Worm (Caenorhabditis elegans) whole organism, midembryonic: ENCODE data around the gene dro-1.

Experiments used
- T22C8.4 ChIP-seq: fragments of 200-800 bp; sonication (Bioruptor generic); IDR thresholded peaks from 2 replicates; pipeline ENCODE4 v1.3.6; 2022; ENCODE audit warnings: missing genetic modification characterization, missing compliant biosample characterization
- cog-1 ChIP-seq: sonication (generic microtip); optimal IDR thresholded peaks from 2 replicates; lab custom pipeline; 2016; ENCODE audit warnings: missing genetic modification characterization, missing compliant biosample characterization
- flt-1 ChIP-seq: fragments of 200-800 bp; sonication (Bioruptor generic); IDR thresholded peaks from 2 replicates; pipeline ENCODE4 v1.3.6; 2022; ENCODE audit warnings: missing genetic modification characterization, missing compliant biosample characterization
- klf-2 ChIP-seq: fragments of 200-800 bp; sonication (Bioruptor generic); conservative IDR thresholded peaks from 2 replicates; pipeline ENCODE4 v1.3.6; 2022; ENCODE audit warnings: missing genetic modification reagents, missing genetic modification characterization, missing compliant biosample characterization
- med-1 ChIP-seq: sonication (generic microtip); optimal IDR thresholded peaks from 2 replicates; lab custom pipeline; 2017; ENCODE audit warnings: missing genetic modification characterization, mild to moderate bottlenecking, missing compliant biosample characterization, antibody characterized with exemption, missing genetic modification reagents; ENCODE audit not compliant: insufficient read depth
- ref-1 ChIP-seq: fragments of 200-800 bp; sonication (Bioruptor generic); conservative IDR thresholded peaks from 2 replicates; pipeline ENCODE4 v1.3.6; 2022; ENCODE audit warnings: missing genetic modification reagents, missing genetic modification characterization, missing compliant biosample characterization
- tab-1 ChIP-seq: fragments of 200-800 bp; sonication (Bioruptor generic); IDR thresholded peaks from 2 replicates; pipeline ENCODE4 v1.3.6; 2022; ENCODE audit warnings: missing genetic modification characterization, missing compliant biosample characterization
- ztf-23 ChIP-seq: fragments of 200-800 bp; sonication (Bioruptor generic); IDR thresholded peaks from 2 replicates; pipeline ENCODE4 v1.3.6; 2022; ENCODE audit warnings: missing genetic modification reagents, missing genetic modification characterization, missing compliant biosample characterization
- ztf-29 ChIP-seq: fragments of 200-800 bp; sonication (Bioruptor generic); IDR thresholded peaks from 2 replicates; pipeline ENCODE4 v1.3.6; 2022; ENCODE audit warnings: missing genetic modification reagents, missing genetic modification characterization, missing compliant biosample characterization

dro-1 gene

DNA sequence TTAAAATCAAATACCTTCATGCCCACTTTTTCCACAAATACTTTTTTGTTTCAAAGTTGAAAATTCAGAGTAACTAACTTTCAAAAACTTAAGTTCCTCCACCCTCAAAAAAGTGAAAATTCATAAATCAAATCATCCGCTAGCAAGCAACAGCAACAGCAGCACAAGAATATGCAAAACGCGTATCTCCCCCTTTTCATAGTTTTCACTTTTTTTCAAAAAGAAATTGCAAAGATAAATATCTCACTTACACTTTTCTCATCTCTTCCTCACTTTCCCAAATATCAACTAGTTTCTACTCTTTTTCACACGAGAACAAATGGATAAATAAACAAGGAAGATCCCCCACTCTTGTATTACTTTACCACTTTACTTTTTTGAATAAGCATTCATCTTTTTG lies 39.2 kb downstream of the dro-1 start:
- TF ChIP-seq ztf-29 (GFP tag; lab: Robert Waterston, UW), result no peak
- no peak for TF ChIP-seq cog-1 (tag; lab: Kevin White, UChicago)
- TF ChIP-seq tab-1 (GFP tag; lab: Robert Waterston, UW), result no peak
- no peak for TF ChIP-seq med-1 (GFP tag; lab: Kevin White, UChicago)

DNA sequence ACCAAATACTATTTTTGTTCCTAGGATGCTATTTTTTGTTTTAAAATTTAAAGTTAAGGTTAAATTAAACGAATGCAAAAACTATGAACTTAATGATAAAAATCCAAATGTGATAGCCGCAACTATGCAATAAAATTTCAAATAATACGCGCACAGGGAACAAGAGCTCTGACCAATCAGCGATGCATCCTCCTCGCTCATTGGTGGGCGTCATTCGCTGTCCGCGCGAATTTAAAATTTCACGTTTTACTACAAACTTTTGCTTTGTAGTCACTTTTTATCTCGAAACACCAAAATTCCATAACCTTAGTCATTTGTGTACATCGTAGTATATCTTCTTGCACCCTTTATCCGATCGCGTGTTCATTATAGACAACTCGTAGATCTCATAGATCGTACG lies 40.7 kb downstream of the dro-1 start:
- no peak for TF ChIP-seq T22C8.4 (GFP tag; lab: Robert Waterston, UW)
- TF ChIP-seq tab-1 (GFP tag; lab: Robert Waterston, UW), result no peak
- TF ChIP-seq med-1 (GFP tag; lab: Kevin White, UChicago), result no peak
- no peak for TF ChIP-seq cog-1 (tag; lab: Kevin White, UChicago)

DNA sequence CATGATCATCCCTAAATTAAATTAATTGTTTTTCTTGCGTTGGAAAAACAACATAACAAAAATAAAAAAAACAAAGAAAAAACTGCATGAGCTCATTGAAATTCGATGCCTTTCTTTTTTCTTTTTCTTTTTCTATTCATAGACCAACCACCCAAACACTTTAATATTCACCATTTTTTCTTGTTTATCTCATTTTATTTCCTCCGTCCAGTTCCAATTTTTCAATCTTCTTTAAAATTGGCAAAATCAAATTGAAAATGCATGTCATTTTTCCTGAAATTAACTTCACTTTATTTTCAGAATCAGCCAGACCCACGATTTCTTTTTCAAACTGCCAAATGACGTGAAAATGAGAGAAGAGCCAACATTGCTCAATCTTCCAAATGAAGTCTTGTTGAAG lies 43.4 kb downstream of the dro-1 start, which contains the start of gene T03F6.4:
TSS of gene T03F6.4 (plus strand) at position 301 of the 400 bp plus-strand sequence.
- TF ChIP-seq T22C8.4 (GFP tag; lab: Robert Waterston, UW), result no peak
- TF ChIP-seq cog-1 (tag; lab: Kevin White, UChicago), result no peak
- TF ChIP-seq klf-2 (GFP tag; lab: Robert Waterston, UW), result no peak
- no peak for TF ChIP-seq ztf-29 (GFP tag; lab: Robert Waterston, UW)
- no peak for TF ChIP-seq tab-1 (GFP tag; lab: Robert Waterston, UW)
- TF ChIP-seq ref-1 (GFP tag; lab: Robert Waterston, UW), result no peak
- no peak for TF ChIP-seq med-1 (GFP tag; lab: Kevin White, UChicago)

DNA sequence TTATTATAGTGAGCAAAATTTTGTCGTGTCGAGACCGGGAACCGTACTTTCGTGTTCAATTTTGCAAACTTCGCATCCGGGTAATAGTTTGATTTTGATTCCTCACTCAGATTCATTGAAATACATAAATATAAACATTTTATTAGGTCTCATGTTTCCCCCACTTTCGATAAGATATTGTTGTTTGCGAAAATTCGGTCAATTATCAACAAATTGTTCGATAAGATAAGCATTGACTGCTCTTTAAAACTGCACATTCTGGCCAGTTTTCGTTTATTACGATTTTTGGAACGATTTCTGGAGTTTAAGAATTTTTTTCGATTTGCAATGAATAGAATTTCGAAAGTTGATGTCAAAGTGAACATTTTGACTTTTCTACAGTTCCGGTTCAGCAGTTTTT lies 46.1 kb downstream of the dro-1 start:
- no peak for TF ChIP-seq flt-1 (GFP tag; lab: Robert Waterston, UW)
- no peak for TF ChIP-seq ref-1 (GFP tag; lab: Robert Waterston, UW)

DNA sequence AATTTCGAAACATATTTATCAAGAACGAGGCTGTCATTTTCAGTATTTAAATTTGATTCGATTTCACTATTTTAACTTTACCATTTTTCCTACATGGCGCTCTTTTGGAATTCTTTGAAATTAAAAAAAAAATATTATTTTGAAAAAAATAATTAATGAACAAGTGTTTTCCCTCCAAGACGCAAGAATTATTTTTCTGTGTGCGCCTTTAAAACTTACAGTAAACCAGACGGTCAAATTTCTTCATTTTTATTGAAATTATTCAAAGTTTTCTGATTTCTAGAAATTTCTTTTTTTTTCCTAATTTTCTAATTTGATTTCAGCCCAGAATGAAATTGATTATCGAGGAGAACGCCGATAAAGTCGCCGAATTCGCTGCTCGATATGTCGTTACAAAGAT lies 46.6 kb downstream of the dro-1 start, which contains the start of gene T03F6.3:
TSS of gene T03F6.3 (plus strand) at position 318 of the 400 bp plus-strand sequence.
- TF ChIP-seq tab-1 (GFP tag; lab: Robert Waterston, UW) (no peak), cog-1 (tag; lab: Kevin White, UChicago) (no peak), T22C8.4 (GFP tag; lab: Robert Waterston, UW) (no peak), klf-2 (GFP tag; lab: Robert Waterston, UW) (no peak), med-1 (GFP tag; lab: Kevin White, UChicago) (no peak), flt-1 (GFP tag; lab: Robert Waterston, UW) (no peak), ztf-23 (GFP tag; lab: Robert Waterston, UW) (no peak), ztf-29 (GFP tag; lab: Robert Waterston, UW) (no peak), ref-1 (GFP tag; lab: Robert Waterston, UW) (no peak)

DNA sequence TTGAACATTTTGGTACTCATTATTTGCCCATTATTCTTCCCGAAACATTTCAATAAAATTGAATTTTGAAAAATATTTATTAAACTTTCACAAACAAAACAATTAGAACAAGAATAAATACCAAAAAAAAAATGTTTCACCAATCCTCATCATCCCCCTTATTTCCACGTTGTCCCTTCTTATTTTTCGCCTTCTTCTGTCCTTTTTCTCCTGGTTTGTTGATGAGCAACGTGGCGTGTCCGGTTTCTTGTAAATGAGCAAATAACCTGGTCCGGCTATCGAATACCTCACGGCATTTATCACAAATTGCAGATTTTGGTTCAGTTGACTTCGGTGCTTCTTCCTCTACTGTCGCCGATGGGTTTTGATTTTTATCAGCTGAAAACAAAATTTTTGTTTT lies 48.3 kb downstream of the dro-1 start:
- TF ChIP-seq tab-1 (GFP tag; lab: Robert Waterston, UW), result no peak
- TF ChIP-seq T22C8.4 (GFP tag; lab: Robert Waterston, UW), result no peak
- no peak for TF ChIP-seq ztf-29 (GFP tag; lab: Robert Waterston, UW)
- TF ChIP-seq klf-2 (GFP tag; lab: Robert Waterston, UW), result no peak
- no peak for TF ChIP-seq ztf-23 (GFP tag; lab: Robert Waterston, UW)
- no peak for TF ChIP-seq cog-1 (tag; lab: Kevin White, UChicago)
- no peak for TF ChIP-seq med-1 (GFP tag; lab: Kevin White, UChicago)
- no peak for TF ChIP-seq ref-1 (GFP tag; lab: Robert Waterston, UW)
- TF ChIP-seq flt-1 (GFP tag; lab: Robert Waterston, UW), result no peak

DNA sequence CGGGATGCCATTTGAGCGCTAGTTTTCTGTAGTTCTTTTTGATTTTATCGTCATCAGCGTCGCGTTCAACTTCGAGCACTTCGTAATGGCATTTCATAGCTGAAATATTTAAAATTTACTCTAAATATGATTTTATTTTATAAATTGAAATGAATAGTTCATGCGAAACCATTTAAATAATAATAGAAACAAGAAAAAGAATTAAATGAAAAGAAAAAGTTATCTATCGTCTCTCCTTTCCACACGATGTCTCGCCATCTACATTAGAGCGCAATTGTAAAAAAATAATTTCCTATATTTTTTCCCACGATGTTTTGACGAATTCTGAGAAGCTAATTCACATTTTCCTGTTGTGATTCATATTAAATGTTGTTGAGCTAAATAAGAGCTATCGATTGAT lies 50.8 kb downstream of the dro-1 start, which contains the start of gene dnj-17:
TSS of gene dnj-17 (minus strand) at position 101 of the 400 bp plus-strand sequence.
- TF ChIP-seq flt-1 (GFP tag; lab: Robert Waterston, UW), result no peak
- TF ChIP-seq cog-1 (tag; lab: Kevin White, UChicago), result no peak
- no peak for TF ChIP-seq klf-2 (GFP tag; lab: Robert Waterston, UW)
- TF ChIP-seq tab-1 (GFP tag; lab: Robert Waterston, UW), result no peak
- TF ChIP-seq ztf-23 (GFP tag; lab: Robert Waterston, UW), result no peak
- TF ChIP-seq ztf-29 (GFP tag; lab: Robert Waterston, UW), result no peak
- TF ChIP-seq med-1 (GFP tag; lab: Kevin White, UChicago), result no peak
- no peak for TF ChIP-seq T22C8.4 (GFP tag; lab: Robert Waterston, UW)
- no peak for TF ChIP-seq ref-1 (GFP tag; lab: Robert Waterston, UW)
